Fruit fly (Drosophila melanogaster): ENCODE data around the gene mRpS26.
A peak's percentile ranks its signal among the peaks of the same experiment; 100 is the strongest.

mRpS26 gene

DNA sequence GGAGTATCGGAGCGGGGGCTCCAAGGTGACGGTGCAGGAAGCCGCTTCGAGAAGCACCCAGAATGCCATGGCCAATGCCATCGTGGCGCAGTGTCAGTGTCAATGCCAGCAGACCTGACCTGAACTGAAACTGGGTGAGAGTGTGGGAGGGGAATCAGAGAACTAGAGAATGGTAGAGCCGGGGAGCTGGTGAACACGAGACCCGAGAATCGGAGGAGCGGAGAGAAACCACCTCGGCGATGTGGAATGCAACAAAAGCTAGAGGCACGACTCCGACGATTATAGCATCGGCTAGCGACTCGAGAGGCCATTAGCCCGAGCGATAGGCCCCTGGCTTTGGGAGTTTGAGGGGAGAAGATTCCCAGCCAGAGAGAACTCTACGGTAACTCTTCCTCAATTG lies 24.4 kb upstream of the mRpS26 start:
- TF ChIP-seq Eip75B (GFP tag; optimal IDR thresholded peaks at IDR 0.05) (peak; percentile 19), CG6163 (GFP tag; IDR thresholded peaks at IDR 0.05) (peak; percentile 44; the same call in 1 of the 3 replicates), CG8119 (GFP tag; IDR thresholded peaks at IDR 0.05) (0 out of 3 replicates have a peak, but pooled peaks have one; percentile 15), ss (GFP tag; optimal IDR thresholded peaks at IDR 0.05) (peak in 1 of 2 experiments; percentile 40), Lpt (GFP tag; optimal IDR thresholded peaks at IDR 0.05) (peak; percentile 63), fd85E (GFP tag; optimal IDR thresholded peaks at IDR 0.05) (no peak), acj6 (GFP tag; optimal IDR thresholded peaks at IDR 0.05) (no peak)

DNA sequence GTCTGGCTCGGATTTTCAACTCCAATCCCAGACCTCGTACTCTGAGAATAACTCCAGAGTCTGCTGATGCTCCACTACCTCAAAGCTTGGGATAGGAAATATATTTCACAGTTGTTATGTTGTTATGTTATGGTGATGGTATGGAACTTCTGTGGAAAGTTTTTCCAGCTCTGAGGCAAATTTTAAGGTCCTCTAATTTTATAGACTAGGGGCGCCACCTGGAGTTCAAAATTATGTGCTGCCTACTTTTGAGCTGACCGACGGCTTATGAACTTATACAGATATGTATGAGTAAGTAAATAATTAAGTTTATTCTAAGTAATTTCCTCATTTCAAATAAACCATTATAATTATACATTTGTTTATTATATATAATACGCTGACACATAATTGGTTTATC lies 23.0 kb upstream of the mRpS26 start:
- peak; percentile 73 for TF ChIP-seq svp (GFP tag)
- TF ChIP-seq CG4318 (GFP tag; optimal IDR thresholded peaks at IDR 0.05): no peak
- TF ChIP-seq Eip78C (GFP tag): peak; percentile 57
- TF ChIP-seq CG9139 (GFP tag; optimal IDR thresholded peaks at IDR 0.05): no peak

DNA sequence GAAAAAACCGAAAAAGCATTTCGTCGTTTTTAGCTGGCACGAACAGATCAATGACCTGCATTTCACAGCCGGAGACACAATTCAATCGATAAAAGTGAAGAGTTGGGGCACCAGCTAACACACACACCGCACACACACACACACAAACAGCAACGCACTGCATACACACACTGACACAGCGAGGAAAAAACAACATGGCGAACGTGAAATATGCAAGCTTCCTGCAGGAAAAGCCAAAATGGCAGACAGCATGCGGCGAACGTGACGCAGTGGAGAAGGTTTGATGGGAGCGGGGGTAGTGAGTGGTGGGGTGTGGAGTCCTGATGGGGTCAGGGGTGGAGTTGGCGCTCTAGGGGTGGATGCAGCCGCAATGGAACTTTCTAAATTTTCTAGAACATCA lies 22.4 kb upstream of the mRpS26 start:
- TF ChIP-seq ss (GFP tag; optimal IDR thresholded peaks at IDR 0.05) (peak; percentile 3 to 18), CG4318 (GFP tag; optimal IDR thresholded peaks at IDR 0.05) (no peak)

DNA sequence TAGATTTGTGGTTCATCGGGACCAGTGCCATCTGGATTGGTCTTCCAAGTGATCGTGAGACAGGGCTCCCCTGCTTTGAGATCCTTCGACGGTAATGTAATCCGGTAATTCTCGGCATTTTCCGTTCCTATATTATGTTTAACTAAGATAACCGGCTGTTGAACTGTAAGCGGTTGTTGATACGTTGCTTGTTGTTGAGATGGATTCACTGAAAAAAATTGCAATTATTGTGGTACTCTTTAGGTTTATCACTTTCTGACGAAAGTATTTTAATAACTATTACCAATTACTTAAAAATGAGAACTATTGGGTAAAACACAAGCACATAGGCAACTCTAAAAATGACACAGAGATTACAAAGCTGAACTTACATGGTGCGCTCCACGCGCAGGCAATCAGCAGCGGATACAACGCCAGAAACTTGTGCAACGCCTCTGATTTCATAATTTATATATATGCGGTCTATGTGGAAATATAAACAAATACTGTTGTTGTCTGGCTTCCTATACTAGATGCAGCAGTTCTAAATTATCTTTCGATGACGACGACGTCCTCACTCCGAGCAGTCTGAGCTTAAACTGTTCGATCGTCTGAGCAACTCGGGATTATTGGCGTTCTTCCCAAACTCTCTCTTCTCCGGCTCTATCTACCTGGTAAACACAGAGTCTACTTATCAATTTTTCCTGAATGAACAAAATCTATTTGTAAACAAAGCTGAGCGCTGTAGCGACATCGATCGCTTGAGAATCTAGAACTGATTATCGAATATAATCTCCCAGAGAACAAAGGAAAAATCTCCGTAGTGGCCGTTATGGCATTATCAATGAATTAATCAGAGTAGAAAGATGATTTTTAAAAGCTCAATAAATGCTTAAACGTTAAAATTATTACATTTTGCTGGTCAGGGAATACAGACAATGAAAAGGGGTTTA lies 19.4 kb upstream of the mRpS26 start, which contains the start of gene CG34253:
TSS of gene CG34253 (minus strand) at position 567 of the 932 bp plus-strand sequence.
- TF ChIP-seq CG11902 (GFP tag; optimal IDR thresholded peaks at IDR 0.05): no peak
- peak; percentile 40 for TF ChIP-seq vri (GFP tag; optimal IDR thresholded peaks at IDR 0.05)
- no peak for TF ChIP-seq Eip75B (GFP tag; optimal IDR thresholded peaks at IDR 0.05)
- peak; percentile 2 for TF ChIP-seq Met (GFP tag; optimal IDR thresholded peaks at IDR 0.05)
- TF ChIP-seq CG7368 (GFP tag; optimal IDR thresholded peaks at IDR 0.05): no peak
- peak; percentile 76 for TF ChIP-seq svp (GFP tag)
- no peak for TF ChIP-seq CG1621 (tag; optimal IDR thresholded peaks at IDR 0.05)
- TF ChIP-seq Sox15 (GFP tag; optimal IDR thresholded peaks at IDR 0.05): no peak
- TF ChIP-seq Blimp-1 (GFP tag; optimal IDR thresholded peaks at IDR 0.05): no peak
- TF ChIP-seq ss (GFP tag; optimal IDR thresholded peaks at IDR 0.05): peak; percentile 8 to 25
- no peak for TF ChIP-seq cyc (GFP tag; optimal IDR thresholded peaks at IDR 0.05)
- peak; percentile 24 for TF ChIP-seq CG6276 (GFP tag; optimal IDR thresholded peaks at IDR 0.05)
- TF ChIP-seq CG10669 (GFP tag; optimal IDR thresholded peaks at IDR 0.05): no peak
- peak; percentile 13 for TF ChIP-seq pdm3 (GFP tag; optimal IDR thresholded peaks at IDR 0.05)
- no peak for TF ChIP-seq CG15336 (GFP tag; IDR thresholded peaks at IDR 0.05)
- TF ChIP-seq Sox14 (GFP tag; optimal IDR thresholded peaks at IDR 0.05): peak; percentile 7
- TF ChIP-seq Hr4 (GFP tag; optimal IDR thresholded peaks at IDR 0.05): no peak
- no peak for TF ChIP-seq lz (GFP tag; optimal IDR thresholded peaks at IDR 0.05)
- TF ChIP-seq achi (GFP tag; optimal IDR thresholded peaks at IDR 0.05): no peak
- peak; percentile 15 for TF ChIP-seq CG6808 (GFP tag; optimal IDR thresholded peaks at IDR 0.05)
- TF ChIP-seq esn (GFP tag; optimal IDR thresholded peaks at IDR 0.05): no peak
- TF ChIP-seq Eip78C (GFP tag): peak; percentile 48

DNA sequence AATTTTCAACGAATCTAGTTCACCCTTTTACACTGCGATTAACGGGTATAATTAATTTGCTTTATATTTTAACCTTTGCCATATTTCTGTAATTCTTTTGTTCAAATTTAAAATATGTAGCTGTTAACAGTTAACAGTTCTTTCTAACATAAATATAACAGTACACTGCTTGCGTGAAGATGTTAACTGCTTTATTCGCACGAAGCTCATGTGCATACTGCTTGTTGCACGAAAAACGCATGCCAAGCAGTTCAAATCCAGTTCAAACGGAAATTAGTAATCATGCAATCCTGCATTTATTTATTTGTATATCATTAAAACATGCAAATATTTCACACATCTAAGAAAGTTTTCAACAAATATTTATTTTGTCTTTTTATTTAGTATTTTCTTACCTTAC lies 18.4 kb upstream of the mRpS26 start:
- TF ChIP-seq topi (GFP tag; optimal IDR thresholded peaks at IDR 0.05) (no peak), Eip78C (GFP tag) (peak; percentile 39), fkh (GFP tag; optimal IDR thresholded peaks at IDR 0.05) (peak; percentile 67), CG8319 (GFP tag; optimal IDR thresholded peaks at IDR 0.05) (no peak), Sox14 (GFP tag; optimal IDR thresholded peaks at IDR 0.05) (peak; percentile 51)

All from whole organism, prepupa.